Worm (Caenorhabditis elegans) whole organism, young adult: ENCODE data around the gene Y39A1A.27.

Experiments
- B0035.1 ChIP-seq: sonication (generic microtip); optimal IDR thresholded peaks from 2 replicates; lab custom pipeline; 2016; ENCODE audit warnings: missing genetic modification characterization, mild to moderate bottlenecking, missing compliant biosample characterization, missing genotype, missing genetic modification reagents
- B0261.1 ChIP-seq: sonication (generic microtip); optimal IDR thresholded peaks from 2 replicates; lab custom pipeline; 2016; ENCODE audit warnings: mild to moderate bottlenecking, missing genetic modification characterization, moderate library complexity, missing compliant biosample characterization
- B0336.3 ChIP-seq: fragments of 200-800 bp; sonication (Bioruptor generic); IDR thresholded peaks from 2 replicates; pipeline ENCODE4 v1.3.6; 2022; ENCODE audit warnings: missing genetic modification characterization, missing compliant biosample characterization
- C06A6.2 ChIP-seq: fragments of 200-800 bp; sonication (Bioruptor generic); conservative IDR thresholded peaks from 2 replicates; pipeline ENCODE4 v1.3.6; 2022; ENCODE audit warnings: missing genetic modification characterization, missing compliant biosample characterization
- C17E4.6 ChIP-seq: fragments of 200-800 bp; sonication (Bioruptor generic); IDR thresholded peaks from 2 replicates; pipeline ENCODE4 v1.3.6; 2022; ENCODE audit warnings: missing genetic modification reagents, missing genetic modification characterization, missing compliant biosample characterization
- F37B4.10 ChIP-seq: fragments of 200-800 bp; sonication (Bioruptor generic); IDR thresholded peaks from 2 replicates; pipeline ENCODE4 v1.3.6; 2022; ENCODE audit warnings: missing genetic modification characterization, missing compliant biosample characterization
- F39B2.1 ChIP-seq: fragments of 200-800 bp; sonication (Bioruptor generic); IDR thresholded peaks from 2 replicates; pipeline ENCODE4 v1.3.6; 2022; ENCODE audit warnings: missing genetic modification reagents, missing genetic modification characterization, missing compliant biosample characterization
- F49E8.2 ChIP-seq: sonication (generic microtip); optimal IDR thresholded peaks from 3 replicates; lab custom pipeline; 2017; ENCODE audit warnings: missing genetic modification characterization, mild to moderate bottlenecking, missing compliant biosample characterization, antibody characterized with exemption, moderate library complexity; ENCODE audit not compliant: insufficient read depth
- F52B5.7 ChIP-seq: sonication (generic microtip); optimal IDR thresholded peaks from 2 replicates; lab custom pipeline; 2016; ENCODE audit warnings: mild to moderate bottlenecking, missing genetic modification characterization, missing compliant biosample characterization
- K11D2.4 ChIP-seq: fragments of 200-800 bp; sonication (Bioruptor generic); IDR thresholded peaks from 2 replicates; pipeline ENCODE4 v1.3.6; 2022; ENCODE audit warnings: missing genetic modification reagents, missing genetic modification characterization, missing compliant biosample characterization
- T26A5.8 ChIP-seq: sonication (generic microtip); optimal IDR thresholded peaks from 2 replicates; lab custom pipeline; 2016; ENCODE audit warnings: missing genetic modification characterization, missing compliant biosample characterization
- Y53G8AR.9 ChIP-seq: fragments of 200-800 bp; sonication (Bioruptor generic); conservative IDR thresholded peaks from 2 replicates; pipeline ENCODE4 v1.3.6; 2022; ENCODE audit warnings: missing genetic modification reagents, missing genetic modification characterization, missing compliant biosample characterization
- Y56A3A.18 ChIP-seq: fragments of 200-800 bp; sonication (Bioruptor generic); IDR thresholded peaks from 2 replicates; pipeline ENCODE4 v1.3.6; 2022; ENCODE audit warnings: missing genetic modification reagents, missing genetic modification characterization, missing compliant biosample characterization
- Y79H2A.3 ChIP-seq: fragments of 200-800 bp; sonication (Bioruptor generic); conservative IDR thresholded peaks from 2 replicates; pipeline ENCODE4 v1.3.6; 2022; ENCODE audit warnings: missing genetic modification reagents, missing genetic modification characterization, missing compliant biosample characterization
- aptf-3 ChIP-seq: fragments of 200-800 bp; sonication (Bioruptor generic); IDR thresholded peaks from 2 replicates; pipeline ENCODE4 v1.3.6; 2022; ENCODE audit warnings: missing genetic modification characterization, missing compliant biosample characterization
- athp-1 ChIP-seq: sonication (generic microtip); optimal IDR thresholded peaks from 2 replicates; lab custom pipeline; 2017; ENCODE audit warnings: mild to moderate bottlenecking, missing genetic modification characterization, missing compliant biosample characterization
- ccch-3 ChIP-seq: fragments of 200-800 bp; sonication (Bioruptor generic); optimal IDR thresholded peaks from 2 replicates; lab custom pipeline; 2018; ENCODE audit warnings: mild to moderate bottlenecking, missing genetic modification characterization, missing compliant biosample characterization
- cebp-1 ChIP-seq, 2 experiments: fragments of 200-800 bp in 1 of 2; sonication (Bioruptor generic) in 1 of 2; sonication (generic microtip) in 1 of 2; IDR thresholded peaks in 1 of 2; optimal IDR thresholded peaks in 1 of 2; 2 replicates each; pipeline versions ENCODE4 v1.3.6 to Lab custom; 2017 to 2022; ENCODE audit warnings: missing compliant biosample characterization in 2 of 2, missing genetic modification characterization in 2 of 2, mild to moderate bottlenecking in 1 of 2, missing genetic modification reagents in 1 of 2, moderate library complexity in 1 of 2
- ceh-100 ChIP-seq: fragments of 200-800 bp; sonication (Bioruptor generic); IDR thresholded peaks from 2 replicates; pipeline ENCODE4 v1.3.6; 2022; ENCODE audit warnings: missing genetic modification reagents, missing genetic modification characterization, missing compliant biosample characterization
- ceh-40 ChIP-seq: fragments of 200-800 bp; sonication (Bioruptor generic); IDR thresholded peaks from 2 replicates; pipeline ENCODE4 v1.3.6; 2022; ENCODE audit warnings: missing genetic modification characterization, missing compliant biosample characterization
- ceh-58 ChIP-seq: fragments of 200-800 bp; sonication (Bioruptor generic); IDR thresholded peaks from 2 replicates; pipeline ENCODE4 v1.3.6; 2022; ENCODE audit warnings: missing genetic modification characterization, missing compliant biosample characterization
- chd-7 ChIP-seq: sonication (generic microtip); optimal IDR thresholded peaks from 2 replicates; lab custom pipeline; 2016; ENCODE audit warnings: mild to moderate bottlenecking, missing genetic modification characterization, moderate library complexity, missing compliant biosample characterization
- egl-18 ChIP-seq: fragments of 200-800 bp; sonication (Bioruptor generic); IDR thresholded peaks from 2 replicates; pipeline ENCODE4 v1.3.6; 2022; ENCODE audit warnings: missing genetic modification reagents, missing genetic modification characterization, missing compliant biosample characterization
- egrh-3 ChIP-seq: fragments of 200-800 bp; sonication (Bioruptor generic); IDR thresholded peaks from 2 replicates; pipeline ENCODE4 v1.3.6; 2022; ENCODE audit warnings: missing genetic modification reagents, missing genetic modification characterization, missing compliant biosample characterization
- fkh-3 ChIP-seq: sonication (generic microtip); optimal IDR thresholded peaks from 2 replicates; lab custom pipeline; 2016; ENCODE audit warnings: mild to moderate bottlenecking, missing genetic modification characterization, missing compliant biosample characterization
- gei-17 ChIP-seq: fragments of 200-800 bp; sonication (Bioruptor generic); optimal IDR thresholded peaks from 2 replicates; lab custom pipeline; 2018; ENCODE audit warnings: mild to moderate bottlenecking, missing genetic modification characterization, missing compliant biosample characterization
- him-1 ChIP-seq: sonication (generic microtip); optimal IDR thresholded peaks from 2 replicates; lab custom pipeline; 2016; ENCODE audit warnings: missing genotype, missing genetic modification reagents, missing genetic modification characterization, missing compliant biosample characterization
- hlh-12 ChIP-seq: sonication (generic microtip); optimal IDR thresholded peaks from 2 replicates; lab custom pipeline; 2016; ENCODE audit warnings: missing genetic modification characterization, missing compliant biosample characterization
- hmg-1.2 ChIP-seq: fragments of 200-800 bp; sonication (Bioruptor generic); IDR thresholded peaks from 2 replicates; pipeline ENCODE4 v1.3.6; 2022; ENCODE audit warnings: missing genetic modification reagents, missing genetic modification characterization, missing compliant biosample characterization
- hrde-1 ChIP-seq: sonication (generic microtip); optimal IDR thresholded peaks from 2 replicates; lab custom pipeline; 2016; ENCODE audit warnings: missing genetic modification characterization, mild to moderate bottlenecking, missing compliant biosample characterization, moderate library complexity, missing genotype, missing genetic modification reagents, borderline replicate concordance
- let-607 ChIP-seq, 2 experiments: fragments of 200-800 bp in 1 of 2; sonication (Bioruptor generic) in 1 of 2; sonication (generic microtip) in 1 of 2; optimal IDR thresholded peaks; 2 replicates each; lab custom pipeline; 2016 to 2018; ENCODE audit warnings: mild to moderate bottlenecking in 2 of 2, missing compliant biosample characterization in 2 of 2, missing genetic modification characterization in 2 of 2, moderate library complexity in 2 of 2, missing genotype in 1 of 2
- lsl-1 ChIP-seq: fragments of 200-800 bp; sonication (Bioruptor generic); optimal IDR thresholded peaks from 2 replicates; lab custom pipeline; 2018; ENCODE audit warnings: mild to moderate bottlenecking, missing genetic modification characterization, moderate library complexity, missing compliant biosample characterization
- madf-10 ChIP-seq: sonication (generic microtip); optimal IDR thresholded peaks from 2 replicates; lab custom pipeline; 2016; ENCODE audit warnings: mild to moderate bottlenecking, missing genetic modification characterization, missing compliant biosample characterization
- madf-3 ChIP-seq: fragments of 200-800 bp; sonication (Bioruptor generic); IDR thresholded peaks from 2 replicates; pipeline ENCODE4 v1.3.6; 2022; ENCODE audit warnings: missing genetic modification reagents, missing genetic modification characterization, missing compliant biosample characterization
- mel-28 ChIP-seq: sonication (generic microtip); optimal IDR thresholded peaks from 2 replicates; lab custom pipeline; 2016; ENCODE audit warnings: borderline replicate concordance, mild to moderate bottlenecking, missing genetic modification characterization, missing compliant biosample characterization
- nhr-120 ChIP-seq: fragments of 200-800 bp; sonication (Bioruptor generic); IDR thresholded peaks from 2 replicates; pipeline ENCODE4 v1.3.6; 2022; ENCODE audit warnings: missing genetic modification characterization, missing compliant biosample characterization
- nhr-179 ChIP-seq: sonication (generic microtip); optimal IDR thresholded peaks from 2 replicates; lab custom pipeline; 2016; ENCODE audit warnings: mild to moderate bottlenecking, missing genetic modification characterization, missing compliant biosample characterization
- nhr-80 ChIP-seq: sonication (generic microtip); optimal IDR thresholded peaks from 2 replicates; lab custom pipeline; 2016; ENCODE audit warnings: missing genetic modification characterization, missing compliant biosample characterization
- rec-8 ChIP-seq, 2 experiments: sonication (generic microtip); optimal IDR thresholded peaks; 2 replicates each; lab custom pipeline; 2016; ENCODE audit warnings: mild to moderate bottlenecking in 2 of 2, missing genetic modification characterization in 2 of 2, missing genetic modification reagents in 2 of 2, missing genotype in 2 of 2, missing biosample characterization in 1 of 2, missing compliant biosample characterization in 1 of 2, moderate library complexity in 1 of 2
- repo-1 ChIP-seq: sonication (generic microtip); optimal IDR thresholded peaks from 2 replicates; lab custom pipeline; 2017; ENCODE audit warnings: mild to moderate bottlenecking, missing genetic modification characterization, missing compliant biosample characterization
- snpc-1.1 ChIP-seq: sonication (generic microtip); optimal IDR thresholded peaks from 2 replicates; lab custom pipeline; 2017; ENCODE audit warnings: missing genetic modification characterization, mild to moderate bottlenecking, missing compliant biosample characterization, antibody characterized with exemption, moderate library complexity, missing genotype, missing genetic modification reagents; ENCODE audit not compliant: insufficient read depth
- snpc-4 ChIP-seq, 5 experiments: fragments of 150-350 bp in 1 of 5; sonication (generic microtip) in 4 of 5; optimal IDR thresholded peaks; 2 replicates each; lab custom pipeline; 2014 to 2018; ENCODE audit warnings: missing genetic modification characterization in 5 of 5, missing biosample characterization in 3 of 5, antibody characterized with exemption in 2 of 5, mild to moderate bottlenecking in 2 of 5, missing compliant biosample characterization in 2 of 5, missing genotype in 2 of 5, moderate library complexity in 2 of 5, missing genetic modification reagents in 1 of 5
- sptf-2 ChIP-seq: fragments of 200-800 bp; sonication (Bioruptor generic); optimal IDR thresholded peaks from 2 replicates; lab custom pipeline; 2018; ENCODE audit warnings: mild to moderate bottlenecking, missing genetic modification characterization, missing compliant biosample characterization
- tlf-1 ChIP-seq: fragments of 200-800 bp; sonication (Bioruptor generic); optimal IDR thresholded peaks from 2 replicates; lab custom pipeline; 2018; ENCODE audit warnings: mild to moderate bottlenecking, missing genetic modification characterization, missing compliant biosample characterization
- xnd-1 ChIP-seq: sonication (generic microtip); optimal IDR thresholded peaks from 2 replicates; lab custom pipeline; 2016; ENCODE audit warnings: missing genotype, missing genetic modification reagents, missing genetic modification characterization, missing compliant biosample characterization
- ztf-22 ChIP-seq: fragments of 200-800 bp; sonication (Bioruptor generic); optimal IDR thresholded peaks from 2 replicates; lab custom pipeline; 2018; ENCODE audit warnings: mild to moderate bottlenecking, missing genetic modification characterization, moderate library complexity, missing compliant biosample characterization
- ztf-26 ChIP-seq: sonication (generic microtip); optimal IDR thresholded peaks from 2 replicates; lab custom pipeline; 2017; ENCODE audit warnings: missing genetic modification characterization, missing compliant biosample characterization

Gene Y39A1A.27

ce11 chrIII:10634034-10634433, 4.7 kb upstream of the Y39A1A.27 start (continued):
- TF ChIP-seq cebp-1 (GFP tag; IDR thresholded peaks at IDR 0.05; lab: Robert Waterston, UW) (peak; percentile 16; the same call in 1 of the 2 replicates), cebp-1 (tag; optimal IDR thresholded peaks at IDR 0.05; lab: Kevin White, UChicago) (peak; percentile 78), F49E8.2 (no peak), B0336.3 (GFP tag; lab: Robert Waterston, UW) (peak; percentile 69; the same call in 1 of the 2 replicates), tlf-1 (GFP tag; lab: Kevin White, UChicago) (no peak), snpc-4 (GFP tag; optimal IDR thresholded peaks at IDR 0.05; lab: Kevin White, UChicago) (peak; percentile 41), snpc-4 (tag; optimal IDR thresholded peaks at IDR 0.05; lab: Kevin White, UChicago) (peak; percentile 3 to 69 (median 62)), nhr-120 (no peak), ceh-100 (GFP tag; lab: Robert Waterston, UW) (no peak), F52B5.7 (tag; lab: Kevin White, UChicago) (no peak), Y56A3A.18 (0 out of 2 replicates have a peak, but pooled peaks have one; percentile 21), ztf-22 (GFP tag; lab: Kevin White, UChicago) (peak; percentile 17), C17E4.6 (GFP tag; lab: Robert Waterston, UW) (no peak), Y53G8AR.9 (GFP tag; lab: Robert Waterston, UW) (no peak), K11D2.4 (GFP tag; lab: Robert Waterston, UW) (0 out of 2 replicates have a peak, but pooled peaks have one; percentile 47), mel-28 (tag; lab: Kevin White, UChicago) (no peak), hmg-1.2 (GFP tag; lab: Robert Waterston, UW) (peak; percentile 92), lsl-1 (GFP tag; lab: Kevin White, UChicago) (no peak), chd-7 (tag; lab: Kevin White, UChicago) (peak; percentile 47), sptf-2 (GFP tag; lab: Kevin White, UChicago) (peak; percentile 39), let-607 (tag; optimal IDR thresholded peaks at IDR 0.05; lab: Kevin White, UChicago) (peak in 1 of 2 experiments; percentile 29), snpc-1.1 (no peak), aptf-3 (GFP tag; lab: Robert Waterston, UW) (0 out of 2 replicates have a peak, but pooled peaks have one; percentile 45), F37B4.10 (GFP tag; lab: Robert Waterston, UW) (no peak), rec-8 (tag; optimal IDR thresholded peaks at IDR 0.05; lab: Kevin White, UChicago) (no peak), athp-1 (tag; lab: Kevin White, UChicago) (peak; percentile 2), ztf-26 (tag; lab: Kevin White, UChicago) (no peak), egrh-3 (peak; percentile 99), fkh-3 (tag; lab: Kevin White, UChicago) (no peak), madf-10 (tag; lab: Kevin White, UChicago) (peak; percentile 35), madf-3 (GFP tag; lab: Robert Waterston, UW) (0 out of 2 replicates have a peak, but pooled peaks have one; percentile 20), Y79H2A.3 (GFP tag; lab: Robert Waterston, UW) (no peak), C06A6.2 (GFP tag; lab: Robert Waterston, UW) (peak; percentile 49), B0261.1 (no peak), hrde-1 (tag; lab: Kevin White, UChicago) (no peak), ccch-3 (GFP tag; lab: Kevin White, UChicago) (no peak), xnd-1 (tag; lab: Kevin White, UChicago) (no peak), hlh-12 (no peak), nhr-179 (tag; lab: Kevin White, UChicago) (no peak), repo-1 (tag; lab: Kevin White, UChicago) (no peak), ceh-58 (GFP tag; lab: Robert Waterston, UW) (no peak), egl-18 (GFP tag; lab: Robert Waterston, UW) (no peak), T26A5.8 (no peak), nhr-80 (tag; lab: Kevin White, UChicago) (peak; percentile 71), B0035.1 (no peak), ceh-40 (GFP tag; lab: Robert Waterston, UW) (no peak), F39B2.1 (no peak), gei-17 (GFP tag; lab: Kevin White, UChicago) (peak; percentile 27), him-1 (no peak)
